Worm (Caenorhabditis elegans): ENCODE measurements around the gene phy-3.

DNA sequence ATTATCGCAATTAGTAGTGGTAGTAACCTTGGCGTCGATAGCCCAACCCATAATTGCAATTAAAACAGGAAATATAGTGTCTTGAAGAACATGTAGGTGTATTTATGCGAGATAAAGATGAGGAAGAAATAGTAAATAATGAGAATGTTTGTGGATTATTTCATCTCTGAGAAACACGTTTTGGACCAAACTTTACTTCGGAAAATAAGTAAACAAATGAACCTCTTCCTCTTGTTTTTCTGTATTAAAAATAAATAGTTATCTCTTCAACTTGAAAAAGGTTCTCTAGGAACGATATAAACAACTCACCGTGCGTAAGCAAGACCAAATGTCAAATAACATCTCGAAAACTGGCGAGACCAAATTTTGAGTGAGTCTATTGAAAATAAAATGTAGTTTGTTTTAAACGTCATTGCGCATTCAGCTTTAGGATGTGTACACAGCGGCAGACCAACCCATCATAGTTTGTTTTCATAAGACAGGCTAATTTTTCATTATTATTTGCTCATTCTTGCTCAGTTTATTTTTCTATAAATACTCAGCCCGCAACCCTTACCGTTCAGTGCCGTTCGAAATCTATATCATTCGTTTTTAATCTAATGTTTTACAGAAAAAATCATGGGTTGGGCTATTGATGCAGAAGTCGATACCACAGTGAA, 49.4 kb downstream of the phy-3 start, which contains the start of the genes F09C6.11 and F09C6.12:
- TF ChIP-seq him-1 (tag; optimal IDR thresholded peaks at IDR 0.05) = no peak
- no peak for TF ChIP-seq dao-5 (tag; optimal IDR thresholded peaks at IDR 0.05)
- no peak for TF ChIP-seq W03F9.2 (tag; optimal IDR thresholded peaks at IDR 0.05)

Data from whole organism, L4/young adult.